Worm (Caenorhabditis elegans): Measurements from ENCODE around the gene nhr-7.

DNA sequence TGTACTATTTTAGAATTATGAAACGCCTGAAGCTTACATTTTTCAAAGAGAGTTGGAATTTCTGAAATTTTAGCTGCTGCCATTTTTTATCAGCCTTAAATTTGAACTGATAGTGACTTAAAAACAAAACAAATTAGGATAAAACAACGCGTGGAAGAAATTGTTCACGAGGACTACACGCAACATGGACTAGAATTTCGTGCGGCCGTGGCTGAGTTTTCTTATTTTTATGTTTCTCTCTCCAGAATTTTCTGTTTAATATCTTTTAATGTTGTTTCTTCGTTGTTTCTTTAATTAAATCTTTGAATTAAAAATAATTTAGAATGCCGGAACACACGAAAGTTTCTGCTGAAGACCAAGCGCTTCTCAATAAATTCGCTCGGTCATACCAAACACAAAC is 43.7 kb upstream of the nhr-7 start, which contains the start of the genes B0035.3, B0035.22 and pfd-4:
- no peak for TF ChIP-seq bed-3 (GFP tag; optimal IDR thresholded peaks at IDR 0.05)
- TF ChIP-seq lsy-2 (tag; optimal IDR thresholded peaks at IDR 0.05): no peak
- no peak for TF ChIP-seq elt-1 (tag; optimal IDR thresholded peaks at IDR 0.05; ENCODE audit: borderline replicate concordance, insufficient read depth)
- TF ChIP-seq nhr-237 (tag; optimal IDR thresholded peaks at IDR 0.05): no peak
- TF ChIP-seq blmp-1 (tag; optimal IDR thresholded peaks at IDR 0.05): no peak
- TF ChIP-seq unc-39 (tag; optimal IDR thresholded peaks at IDR 0.05): no peak
- no peak for TF ChIP-seq nhr-28 (tag; optimal IDR thresholded peaks at IDR 0.05)
- no peak for TF ChIP-seq hlh-1 (tag; optimal IDR thresholded peaks at IDR 0.05)

All from whole organism, mixed stage, embryonic.